Fruit fly (Drosophila melanogaster): ENCODE data around the gene Ugt303A1.

Ugt303A1 gene

dm6 chr3R:11211291-11212061 lies 36.1 kb downstream of the Ugt303A1 start (continued):
- peak; percentile 87 for TF ChIP-seq CG9932 (GFP tag; IDR thresholded peaks at IDR 0.05)
- no peak for TF ChIP-seq odd (GFP tag; optimal IDR thresholded peaks at IDR 0.05)
- TF ChIP-seq Gug (GFP tag; IDR thresholded peaks at IDR 0.05): peak; percentile 87
- TF ChIP-seq Gsc (GFP tag; IDR thresholded peaks at IDR 0.05): no peak
- peak; percentile 8; the same call in 1 of the 2 replicates for TF ChIP-seq CG8765 (GFP tag; IDR thresholded peaks at IDR 0.05)
- peak; percentile 65 for TF ChIP-seq ci (GFP tag; IDR thresholded peaks at IDR 0.05)

- peak; percentile 41 for TF ChIP-seq pum (GFP tag; optimal IDR thresholded peaks at IDR 0.05)
- TF ChIP-seq MBD-R2 (GFP tag; IDR thresholded peaks at IDR 0.05): peak; percentile 77
- peak; percentile 18 to 88 for TF ChIP-seq tll (GFP tag; optimal IDR thresholded peaks at IDR 0.05)
- no peak for TF ChIP-seq fd64A (GFP tag; optimal IDR thresholded peaks at IDR 0.05)
- TF ChIP-seq CG13123 (GFP tag; optimal IDR thresholded peaks at IDR 0.05): peak; percentile 17
- TF ChIP-seq dysf (GFP tag; IDR thresholded peaks at IDR 0.05): peak; percentile 63; the same call in 2 of the 3 replicates
- TF ChIP-seq D (optimal IDR thresholded peaks at IDR 0.05): no peak
- TF ChIP-seq D (GFP tag; optimal IDR thresholded peaks at IDR 0.05): peak; percentile 12
- TF ChIP-seq Hey (tag; optimal IDR thresholded peaks at IDR 0.05): no peak
- no peak for TF ChIP-seq crc (GFP tag; optimal IDR thresholded peaks at IDR 0.05)
- peak; percentile 45 for TF ChIP-seq CG1792 (GFP tag; optimal IDR thresholded peaks at IDR 0.05)
- no peak for TF ChIP-seq Usf (GFP tag; optimal IDR thresholded peaks at IDR 0.05)
- peak; percentile 23; the same call in 1 of the 3 replicates for TF ChIP-seq tgo (GFP tag; IDR thresholded peaks at IDR 0.05)
- TF ChIP-seq CG18011 (GFP tag; optimal IDR thresholded peaks at IDR 0.05): peak; percentile 8
- no peak for TF ChIP-seq org-1 (GFP tag; optimal IDR thresholded peaks at IDR 0.05)
- TF ChIP-seq CG3995 (GFP tag; optimal IDR thresholded peaks at IDR 0.05): peak; percentile 75
- TF ChIP-seq CG2116 (GFP tag; optimal IDR thresholded peaks at IDR 0.05): no peak
- peak; percentile 49; the same call in 2 of the 3 replicates for TF ChIP-seq Aef1 (GFP tag; IDR thresholded peaks at IDR 0.05)
- no peak for TF ChIP-seq MTF-1 (GFP tag; optimal IDR thresholded peaks at IDR 0.05; ENCODE audit: borderline replicate concordance)
- TF ChIP-seq CG14667 (GFP tag; IDR thresholded peaks at IDR 0.05): no peak
- TF ChIP-seq gem (tag; optimal IDR thresholded peaks at IDR 0.05): peak; percentile 78
- TF ChIP-seq Mes4 (GFP tag; optimal IDR thresholded peaks at IDR 0.05): peak; percentile 26
- TF ChIP-seq CG31365 (tag; optimal IDR thresholded peaks at IDR 0.05): no peak
- no peak for TF ChIP-seq ato (GFP tag; IDR thresholded peaks at IDR 0.05; ENCODE audit: partially characterized antibody)
- peak; percentile 21 for TF ChIP-seq ATbp (GFP tag; optimal IDR thresholded peaks at IDR 0.05)
- TF ChIP-seq gce (GFP tag; IDR thresholded peaks at IDR 0.05): no peak
- TF ChIP-seq CG32532 (GFP tag; IDR thresholded peaks at IDR 0.05): peak; percentile 68
- peak; percentile 44 for TF ChIP-seq Oli (tag; optimal IDR thresholded peaks at IDR 0.05)
- peak; percentile 55 for TF ChIP-seq sd (tag; optimal IDR thresholded peaks at IDR 0.05)
- TF ChIP-seq Side (GFP tag; optimal IDR thresholded peaks at IDR 0.05): peak; percentile 13
- no peak for TF ChIP-seq nau (GFP tag; optimal IDR thresholded peaks at IDR 0.05)
- no peak for TF ChIP-seq CG4707 (GFP tag; optimal IDR thresholded peaks at IDR 0.05)
- TF ChIP-seq CG3838 (GFP tag; optimal IDR thresholded peaks at IDR 0.05): peak; percentile 26
- TF ChIP-seq otp (GFP tag; IDR thresholded peaks at IDR 0.05): no peak
- TF ChIP-seq Lpt (GFP tag; optimal IDR thresholded peaks at IDR 0.05): no peak
- TF ChIP-seq Kr (GFP tag; optimal IDR thresholded peaks at IDR 0.05): no peak
- no peak for TF ChIP-seq CG1024 (GFP tag; IDR thresholded peaks at IDR 0.05)
- TF ChIP-seq eve (GFP tag; optimal IDR thresholded peaks at IDR 0.05): no peak
- TF ChIP-seq salm (tag; optimal IDR thresholded peaks at IDR 0.05): peak; percentile 45
- TF ChIP-seq CG15073 (GFP tag; optimal IDR thresholded peaks at IDR 0.05): no peak
- TF ChIP-seq CG10565 (GFP tag; optimal IDR thresholded peaks at IDR 0.05): no peak
- TF ChIP-seq CG4854 (GFP tag; optimal IDR thresholded peaks at IDR 0.05): no peak
- peak; percentile 29 for TF ChIP-seq twi (tag; optimal IDR thresholded peaks at IDR 0.05)
Measured at dm6 chr3R:11214449-11214950, 39.2 kb downstream of the Ugt303A1 start, which contains the start of gene ZnT86D. Gene ZnT86D, minus strand, starts transcription at chr3R:11214539.
